Worm (Caenorhabditis elegans): ENCODE measurements around the gene srh-235.
"Not testable (repeated sequence)": the region's sequence is repeated elsewhere in the genome, so short reads cannot be mapped to it uniquely, and the experiment has no call there.

The srh-235 gene

ce11 chrV:17485078-17485477 lies 13.6 kb upstream of the srh-235 start, which contains the start of gene srh-111:
Gene srh-111 (minus strand): TSS chrV:17485178.
- no peak for TF ChIP-seq tab-1 (GFP tag; IDR thresholded peaks at IDR 0.05)
- no peak for TF ChIP-seq ztf-23 (GFP tag; IDR thresholded peaks at IDR 0.05)
- no peak for TF ChIP-seq ref-1 (GFP tag; conservative IDR thresholded peaks at IDR 0.05)
- TF ChIP-seq flt-1 (GFP tag; IDR thresholded peaks at IDR 0.05), result no peak
- no peak for TF ChIP-seq klf-2 (GFP tag; conservative IDR thresholded peaks at IDR 0.05)
- TF ChIP-seq T22C8.4 (GFP tag; IDR thresholded peaks at IDR 0.05), result no peak
- TF ChIP-seq ztf-29 (GFP tag; IDR thresholded peaks at IDR 0.05), result no peak

ce11 chrV:17476490-17476889 lies 5.0 kb upstream of the srh-235 start, which contains the start of gene srbc-61:
Gene srbc-61 (plus strand): TSS chrV:17476790.
- TF ChIP-seq T22C8.4 (GFP tag; IDR thresholded peaks at IDR 0.05), result no peak
- TF ChIP-seq ref-1 (GFP tag; conservative IDR thresholded peaks at IDR 0.05), result no peak
- no peak for TF ChIP-seq cog-1 (tag; optimal IDR thresholded peaks at IDR 0.05)
- TF ChIP-seq klf-2 (GFP tag; conservative IDR thresholded peaks at IDR 0.05), result no peak
- TF ChIP-seq ztf-23 (GFP tag; IDR thresholded peaks at IDR 0.05), result no peak
- TF ChIP-seq med-1 (GFP tag; optimal IDR thresholded peaks at IDR 0.05; ENCODE audit: insufficient read depth), result no peak
- TF ChIP-seq flt-1 (GFP tag; IDR thresholded peaks at IDR 0.05), result no peak
- no peak for TF ChIP-seq tab-1 (GFP tag; IDR thresholded peaks at IDR 0.05)
- TF ChIP-seq ztf-29 (GFP tag; IDR thresholded peaks at IDR 0.05), result no peak

- no peak for TF ChIP-seq cog-1 (tag; optimal IDR thresholded peaks at IDR 0.05)
- TF ChIP-seq tab-1 (GFP tag; IDR thresholded peaks at IDR 0.05), result no peak
- no peak for TF ChIP-seq med-1 (GFP tag; optimal IDR thresholded peaks at IDR 0.05; ENCODE audit: insufficient read depth)
- TF ChIP-seq ztf-29 (GFP tag; IDR thresholded peaks at IDR 0.05), result no peak
- no peak for TF ChIP-seq ref-1 (GFP tag; conservative IDR thresholded peaks at IDR 0.05)
- no peak for TF ChIP-seq ztf-23 (GFP tag; IDR thresholded peaks at IDR 0.05)
- TF ChIP-seq flt-1 (GFP tag; IDR thresholded peaks at IDR 0.05), result no peak
- TF ChIP-seq T22C8.4 (GFP tag; IDR thresholded peaks at IDR 0.05), result no peak
- no peak for TF ChIP-seq klf-2 (GFP tag; conservative IDR thresholded peaks at IDR 0.05)
Measured at ce11 chrV:17473699-17474098, 2.2 kb upstream of the srh-235 start, which contains the start of gene srh-123. Gene srh-123 (plus strand): TSS chrV:17473999.

- TF ChIP-seq ztf-23 (GFP tag; IDR thresholded peaks at IDR 0.05), result no peak
- no peak for TF ChIP-seq klf-2 (GFP tag; conservative IDR thresholded peaks at IDR 0.05)
- no peak for TF ChIP-seq T22C8.4 (GFP tag; IDR thresholded peaks at IDR 0.05)
- no peak for TF ChIP-seq ref-1 (GFP tag; conservative IDR thresholded peaks at IDR 0.05)
Measured at ce11 chrV:17469180-17469579, 2.3 kb downstream of the srh-235 start, which contains the start of gene F20E11.17. Gene F20E11.17 (minus strand): TSS chrV:17469280.

DNA sequence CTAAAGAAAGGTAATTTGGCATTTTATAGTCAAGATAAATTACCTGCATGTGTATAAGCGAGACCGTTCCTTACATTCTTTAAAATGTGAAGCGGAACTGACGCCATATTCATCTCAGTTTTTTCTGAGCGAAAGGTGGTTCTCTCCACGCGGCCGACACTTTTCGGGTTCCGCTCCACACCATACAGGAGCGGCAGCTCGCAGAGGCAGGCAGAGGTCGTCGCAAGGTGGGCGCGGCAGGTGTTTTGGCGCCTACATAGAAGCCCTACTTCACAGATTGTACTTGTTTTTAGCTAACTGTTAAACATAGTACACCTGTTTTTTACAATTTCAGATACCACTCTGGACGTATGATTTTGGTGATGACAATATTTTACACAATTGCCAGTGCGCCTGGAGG lies 3.6 kb downstream of the srh-235 start:
- TF ChIP-seq ztf-29 (GFP tag; IDR thresholded peaks at IDR 0.05), result no peak
- no peak for TF ChIP-seq flt-1 (GFP tag; IDR thresholded peaks at IDR 0.05)
- no peak for TF ChIP-seq T22C8.4 (GFP tag; IDR thresholded peaks at IDR 0.05)
- no peak for TF ChIP-seq klf-2 (GFP tag; conservative IDR thresholded peaks at IDR 0.05)
- TF ChIP-seq ztf-23 (GFP tag; IDR thresholded peaks at IDR 0.05), result no peak
- no peak for TF ChIP-seq ref-1 (GFP tag; conservative IDR thresholded peaks at IDR 0.05)
- TF ChIP-seq med-1 (GFP tag; optimal IDR thresholded peaks at IDR 0.05; ENCODE audit: insufficient read depth), result no peak
- no peak for TF ChIP-seq cog-1 (tag; optimal IDR thresholded peaks at IDR 0.05)
- TF ChIP-seq tab-1 (GFP tag; IDR thresholded peaks at IDR 0.05), result no peak

DNA sequence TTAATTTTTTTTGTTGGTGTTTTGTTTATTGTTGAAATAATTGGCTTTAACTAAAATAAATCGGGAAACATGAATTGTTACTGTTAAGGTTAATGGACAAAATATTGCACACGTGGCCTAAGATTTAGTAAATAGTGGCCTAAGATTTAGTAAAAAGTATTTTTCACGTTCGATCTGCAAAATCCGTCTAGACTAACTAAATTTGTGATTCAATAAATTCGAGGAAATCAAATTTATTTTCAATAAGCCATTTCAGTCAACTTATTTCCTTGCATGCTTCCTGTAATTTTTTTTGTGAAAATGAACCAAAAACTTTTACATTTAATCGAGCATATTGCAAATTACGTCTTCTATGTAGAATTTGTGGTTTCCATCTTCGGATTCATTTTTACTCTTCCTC lies 4.7 kb downstream of the srh-235 start, which contains the start of gene srw-72:
srw-72 (plus strand) TSS at position 301 of the 400 bp plus-strand sequence.
- no peak for TF ChIP-seq T22C8.4 (GFP tag; IDR thresholded peaks at IDR 0.05)
- no peak for TF ChIP-seq ztf-29 (GFP tag; IDR thresholded peaks at IDR 0.05)
- TF ChIP-seq klf-2 (GFP tag; conservative IDR thresholded peaks at IDR 0.05), result no peak
- TF ChIP-seq cog-1 (tag; optimal IDR thresholded peaks at IDR 0.05), result no peak
- TF ChIP-seq ref-1 (GFP tag; conservative IDR thresholded peaks at IDR 0.05), result no peak
- TF ChIP-seq flt-1 (GFP tag; IDR thresholded peaks at IDR 0.05), result no peak
- TF ChIP-seq med-1 (GFP tag; optimal IDR thresholded peaks at IDR 0.05; ENCODE audit: insufficient read depth), result no peak
- TF ChIP-seq ztf-23 (GFP tag; IDR thresholded peaks at IDR 0.05), result no peak
- no peak for TF ChIP-seq tab-1 (GFP tag; IDR thresholded peaks at IDR 0.05)

DNA sequence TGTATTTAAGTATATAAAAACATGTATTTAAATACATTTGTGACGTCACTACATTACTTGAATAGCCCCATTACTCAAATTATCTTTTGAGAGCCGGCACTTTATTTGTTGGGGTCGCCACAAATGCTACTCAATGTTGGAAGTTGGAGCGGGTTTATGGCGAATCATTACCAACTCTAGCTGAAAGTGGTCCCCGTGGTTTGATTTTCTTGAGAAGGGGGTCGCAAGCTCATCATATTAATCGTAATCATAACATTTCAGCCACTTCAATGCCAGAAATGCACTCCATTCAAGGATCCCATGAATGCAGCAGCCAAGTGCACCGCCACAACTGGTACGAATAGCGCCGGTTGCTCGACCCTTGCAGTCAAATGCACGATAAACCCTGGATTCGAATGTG lies 7.2 kb downstream of the srh-235 start, which contains the start of gene F20E11.7:
F20E11.7 (plus strand) TSS at position 301 of the 400 bp plus-strand sequence.
- not testable (repeated sequence) for TF ChIP-seq med-1 (GFP tag; optimal IDR thresholded peaks at IDR 0.05; ENCODE audit: insufficient read depth); tab-1 (GFP tag; IDR thresholded peaks at IDR 0.05); ref-1 (GFP tag; conservative IDR thresholded peaks at IDR 0.05)

ce11 chrV:17460061-17460460 lies 11.4 kb downstream of the srh-235 start, which contains the start of gene srz-48:
Gene srz-48 (minus strand): TSS chrV:17460161.
- TF ChIP-seq ztf-23 (GFP tag; IDR thresholded peaks at IDR 0.05) (no peak), T22C8.4 (GFP tag; IDR thresholded peaks at IDR 0.05) (no peak), ztf-29 (GFP tag; IDR thresholded peaks at IDR 0.05) (no peak), klf-2 (GFP tag; conservative IDR thresholded peaks at IDR 0.05) (no peak), ref-1 (GFP tag; conservative IDR thresholded peaks at IDR 0.05) (no peak), cog-1 (tag; optimal IDR thresholded peaks at IDR 0.05) (no peak), med-1 (GFP tag; optimal IDR thresholded peaks at IDR 0.05; ENCODE audit: insufficient read depth) (no peak), flt-1 (GFP tag; IDR thresholded peaks at IDR 0.05) (no peak)

DNA sequence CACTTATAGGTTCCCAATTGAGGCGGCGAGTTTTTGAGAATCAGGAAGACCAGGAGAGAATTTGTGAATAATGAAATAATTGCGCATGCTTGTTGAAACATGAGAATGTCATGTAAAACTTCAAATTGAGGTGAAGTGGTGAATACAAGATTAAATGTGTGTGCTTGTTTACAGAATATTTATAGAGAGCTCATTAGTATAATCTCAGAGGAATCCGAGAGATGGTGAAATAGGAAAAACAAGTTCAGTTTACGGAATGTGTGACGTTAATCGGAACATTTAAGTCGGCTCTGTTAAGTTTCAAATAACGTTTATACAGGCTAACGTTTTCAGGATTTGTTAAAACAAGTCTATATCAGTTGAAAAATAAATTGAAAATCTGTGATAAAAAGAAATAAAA lies 13.4 kb downstream of the srh-235 start, which contains the start of gene str-200:
str-200 (minus strand) TSS at position 101 of the 400 bp plus-strand sequence.
- TF ChIP-seq ztf-23 (GFP tag; IDR thresholded peaks at IDR 0.05) (no peak), T22C8.4 (GFP tag; IDR thresholded peaks at IDR 0.05) (no peak)

DNA sequence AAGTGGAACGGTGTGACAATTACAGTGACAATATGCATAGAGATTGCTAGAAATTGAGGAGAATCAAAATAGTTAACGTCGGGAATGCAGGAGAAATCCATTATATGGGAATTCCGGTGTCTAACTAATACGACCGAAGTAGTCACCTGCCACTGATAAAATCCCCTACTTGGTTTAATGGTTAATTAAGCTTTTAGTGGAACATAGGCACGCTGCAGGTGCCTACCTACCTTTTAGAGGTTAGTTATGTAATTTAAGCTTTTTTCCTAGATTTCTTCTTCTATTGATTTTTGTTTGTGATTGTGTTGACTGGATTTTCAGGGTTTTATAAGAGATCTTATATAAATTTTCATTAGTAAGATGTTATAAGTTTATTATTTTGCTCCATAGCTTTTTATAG lies 15.3 kb downstream of the srh-235 start, which contains the start of gene srh-203:
srh-203 (minus strand) TSS at position 101 of the 400 bp plus-strand sequence.
- TF ChIP-seq ref-1 (GFP tag; conservative IDR thresholded peaks at IDR 0.05); T22C8.4 (GFP tag; IDR thresholded peaks at IDR 0.05); ztf-29 (GFP tag; IDR thresholded peaks at IDR 0.05): not testable (repeated sequence)
